Worm (Caenorhabditis elegans) whole organism, L4/young adult: ENCODE data around the gene fbxa-196.

ENCODE experiments used
- W03F9.2 ChIP-seq: fragments of 150-350 bp; optimal IDR thresholded peaks from 2 replicates; lab custom pipeline; 2014; ENCODE audit warnings: missing biosample characterization, missing genetic modification characterization
- dao-5 ChIP-seq: sonication (generic microtip); optimal IDR thresholded peaks from 2 replicates; lab custom pipeline; 2016; ENCODE audit warnings: missing genotype, missing genetic modification characterization, moderate library complexity, missing compliant biosample characterization
- him-1 ChIP-seq: sonication (generic microtip); optimal IDR thresholded peaks from 2 replicates; lab custom pipeline; 2016; ENCODE audit warnings: missing genotype, missing genetic modification reagents, missing genetic modification characterization, missing compliant biosample characterization

Gene fbxa-196

DNA sequence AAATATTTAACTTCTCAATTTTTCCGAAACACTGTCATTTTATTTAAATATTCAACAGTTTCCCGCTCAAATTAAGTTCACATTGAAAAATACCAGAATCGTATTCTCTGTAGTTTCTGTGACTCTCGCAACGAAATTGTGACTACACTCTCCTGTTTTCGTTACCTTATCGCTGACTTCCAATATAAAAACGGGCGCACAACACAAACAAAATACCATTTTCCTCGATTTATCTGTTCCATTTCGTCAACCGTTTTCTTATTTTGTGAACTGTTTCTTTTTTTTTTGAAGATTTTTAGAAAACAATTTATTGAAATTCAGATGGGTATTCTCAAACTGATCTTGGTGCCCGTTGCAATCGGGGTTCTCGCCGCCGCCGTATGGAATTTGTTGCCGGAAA lies 50.4 kb downstream of the fbxa-196 start, which contains the start of gene W01A11.1:
Gene W01A11.1 (plus strand): TSS at position 322 of the 400 bp plus-strand sequence.
- TF ChIP-seq dao-5 (tag; lab: Kevin White, UChicago), result no peak
- no peak for TF ChIP-seq W03F9.2 (tag; lab: Kevin White, UChicago)
- no peak for TF ChIP-seq him-1
